Worm (Caenorhabditis elegans) whole organism, L4 larva: Measurements from ENCODE around the gene W03D2.9.

Source experiments
- F37D6.2 ChIP-seq: sonication (generic microtip); optimal IDR thresholded peaks from 2 replicates; lab custom pipeline; 2016; ENCODE audit warnings: mild to moderate bottlenecking, missing genetic modification characterization, missing compliant biosample characterization
- F49E8.2 ChIP-seq: sonication (generic microtip); optimal IDR thresholded peaks from 2 replicates; lab custom pipeline; 2016; ENCODE audit warnings: missing compliant biosample characterization, mild to moderate bottlenecking, missing genetic modification characterization, borderline replicate concordance
- R02D3.7 ChIP-seq: fragments of 150-350 bp; sonication (generic microtip); optimal IDR thresholded peaks from 3 replicates; lab custom pipeline; 2014; ENCODE audit warnings: missing biosample characterization, missing genetic modification characterization
- T20F7.1 ChIP-seq: fragments of 200-800 bp; sonication (Bioruptor generic); optimal IDR thresholded peaks from 2 replicates; lab custom pipeline; 2018; ENCODE audit warnings: mild to moderate bottlenecking, missing genetic modification characterization, missing compliant biosample characterization
- T26A8.4 ChIP-seq: fragments of 200-800 bp; sonication (Bioruptor generic); IDR thresholded peaks from 2 replicates; pipeline ENCODE4 v1.3.6; 2022; ENCODE audit warnings: missing genetic modification characterization, missing compliant biosample characterization
- ZK546.5 ChIP-seq, 2 experiments: sonication (generic microtip); optimal IDR thresholded peaks; 2 replicates each; lab custom pipeline; 2017; ENCODE audit warnings: missing biosample characterization in 2 of 2, missing genetic modification characterization in 2 of 2
- ama-1 ChIP-seq: fragments of 150-350 bp; optimal IDR thresholded peaks from 2 replicates; lab custom pipeline; 2014; ENCODE audit warnings: inconsistent platforms, mixed read lengths
- attf-4 ChIP-seq: sonication (generic microtip); optimal IDR thresholded peaks from 3 replicates; lab custom pipeline; 2017; ENCODE audit warnings: missing biosample characterization, missing genetic modification characterization
- ceh-28 ChIP-seq: fragments of 150-350 bp; optimal IDR thresholded peaks from 2 replicates; lab custom pipeline; 2014; ENCODE audit warnings: missing biosample characterization, missing genetic modification reagents, missing genetic modification characterization
- ceh-32 ChIP-seq: sonication (generic microtip); optimal IDR thresholded peaks from 2 replicates; lab custom pipeline; 2016; ENCODE audit warnings: mild to moderate bottlenecking, missing genetic modification characterization, missing compliant biosample characterization; ENCODE audit not compliant: poor library complexity
- ceh-82 ChIP-seq: sonication (generic microtip); optimal IDR thresholded peaks from 2 replicates; lab custom pipeline; 2017; ENCODE audit warnings: missing biosample characterization, missing genetic modification characterization
- ctbp-1 ChIP-seq: fragments of 200-800 bp; sonication (Bioruptor generic); IDR thresholded peaks from 2 replicates; pipeline ENCODE4 v1.3.6; 2022; ENCODE audit warnings: missing genetic modification reagents, missing genetic modification characterization, missing compliant biosample characterization
- daf-16 ChIP-seq, 3 experiments: sonication (generic microtip); optimal IDR thresholded peaks; 2 replicates each; lab custom pipeline; 2016 to 2017; ENCODE audit warnings: missing genetic modification characterization in 3 of 3, missing genetic modification reagents in 3 of 3, mild to moderate bottlenecking in 2 of 3, missing compliant biosample characterization in 2 of 3, missing biosample characterization in 1 of 3, moderate library complexity in 1 of 3
- daf-8 ChIP-seq: fragments of 200-800 bp; sonication (Bioruptor generic); IDR thresholded peaks from 2 replicates; pipeline ENCODE4 v1.3.6; 2022; ENCODE audit warnings: missing genetic modification characterization, missing compliant biosample characterization
- dmd-6 ChIP-seq: fragments of 200-800 bp; sonication (Bioruptor generic); IDR thresholded peaks from 2 replicates; pipeline ENCODE4 v1.3.6; 2022; ENCODE audit warnings: missing genetic modification reagents, missing genetic modification characterization, missing compliant biosample characterization
- dmd-8 ChIP-seq: fragments of 200-800 bp; sonication (Bioruptor generic); IDR thresholded peaks from 2 replicates; pipeline ENCODE4 v1.3.6; 2022; ENCODE audit warnings: missing genetic modification characterization, missing compliant biosample characterization
- dpl-1 ChIP-seq: fragments of 150-350 bp; optimal IDR thresholded peaks from 2 replicates; lab custom pipeline; 2014; ENCODE audit warnings: missing biosample characterization, missing genetic modification reagents, missing genetic modification characterization
- duxl-1 ChIP-seq: sonication (generic microtip); optimal IDR thresholded peaks from 2 replicates; lab custom pipeline; 2016; ENCODE audit warnings: mild to moderate bottlenecking, missing genetic modification characterization, moderate library complexity, missing compliant biosample characterization; ENCODE audit not compliant: poor library complexity
- dve-1 ChIP-seq: sonication (generic microtip); optimal IDR thresholded peaks from 2 replicates; lab custom pipeline; 2017; ENCODE audit warnings: antibody characterized with exemption, mild to moderate bottlenecking, missing genetic modification characterization, missing compliant biosample characterization; ENCODE audit not compliant: insufficient read depth
- egl-27 ChIP-seq: sonication (generic microtip); optimal IDR thresholded peaks from 3 replicates; lab custom pipeline; 2017; ENCODE audit warnings: missing biosample characterization, missing genetic modification reagents, missing genetic modification characterization
- egl-43 ChIP-seq: fragments of 200-800 bp; sonication (Bioruptor generic); IDR thresholded peaks from 2 replicates; pipeline ENCODE4 v1.3.6; 2022; ENCODE audit warnings: missing genetic modification reagents, missing genetic modification characterization, missing compliant biosample characterization
- jun-1 ChIP-seq: fragments of 150-350 bp; optimal IDR thresholded peaks from 2 replicates; lab custom pipeline; 2014; ENCODE audit warnings: missing biosample characterization, missing genetic modification reagents, missing genetic modification characterization
- lin-1 ChIP-seq: fragments of 200-800 bp; sonication (Bioruptor generic); IDR thresholded peaks from 2 replicates; pipeline ENCODE4 v1.3.6; 2022; ENCODE audit warnings: missing genetic modification reagents, missing genetic modification characterization, missing compliant biosample characterization
- lin-13 ChIP-seq: fragments of 150-350 bp; optimal IDR thresholded peaks from 2 replicates; lab custom pipeline; 2014; ENCODE audit warnings: missing biosample characterization, missing genetic modification reagents, missing genetic modification characterization
- lin-15B ChIP-seq: fragments of 150-350 bp; sonication (generic microtip); optimal IDR thresholded peaks from 3 replicates; lab custom pipeline; 2014; ENCODE audit warnings: missing biosample characterization, missing genetic modification characterization
- lin-29 ChIP-seq: fragments of 200-800 bp; sonication (Bioruptor generic); IDR thresholded peaks from 2 replicates; pipeline ENCODE4 v1.3.6; 2022; ENCODE audit warnings: missing genetic modification reagents, missing genetic modification characterization, missing compliant biosample characterization
- lin-38 ChIP-seq: fragments of 200-800 bp; sonication (Bioruptor generic); IDR thresholded peaks from 2 replicates; pipeline ENCODE4 v1.3.6; 2022; ENCODE audit warnings: missing genetic modification reagents, missing genetic modification characterization, missing compliant biosample characterization
- lin-39 ChIP-seq: fragments of 150-350 bp; optimal IDR thresholded peaks from 2 replicates; lab custom pipeline; 2014; ENCODE audit warnings: missing biosample characterization, missing genetic modification reagents, missing genetic modification characterization
- lsy-2 ChIP-seq, 2 experiments: fragments of 150-350 bp in 1 of 2; sonication (generic microtip) in 1 of 2; optimal IDR thresholded peaks; 2 replicates each; lab custom pipeline; 2014 to 2017; ENCODE audit warnings: missing biosample characterization in 2 of 2, missing genetic modification characterization in 2 of 2
- madf-5 ChIP-seq, 2 experiments: fragments of 200-800 bp; sonication (Bioruptor generic); IDR thresholded peaks; 2 replicates each; pipeline ENCODE4 v1.3.6; 2022; ENCODE audit warnings: missing compliant biosample characterization in 2 of 2, missing genetic modification characterization in 2 of 2
- madf-9 ChIP-seq: fragments of 200-800 bp; sonication (Bioruptor generic); conservative IDR thresholded peaks from 2 replicates; pipeline ENCODE4 v1.3.6; 2022; ENCODE audit warnings: missing genetic modification reagents, missing genetic modification characterization, missing compliant biosample characterization
- mdl-1 ChIP-seq, 2 experiments: fragments of 150-350 bp in 1 of 2; sonication (generic microtip) in 1 of 2; optimal IDR thresholded peaks; 2 replicates each; lab custom pipeline; 2014 to 2017; ENCODE audit warnings: missing biosample characterization in 2 of 2, missing genetic modification characterization in 2 of 2
- mdt-29 ChIP-seq: fragments of 200-800 bp; sonication (Bioruptor generic); IDR thresholded peaks from 2 replicates; pipeline ENCODE4 v1.3.6; 2022; ENCODE audit warnings: missing genetic modification reagents, missing genetic modification characterization, missing compliant biosample characterization
- mep-1 ChIP-seq: fragments of 150-350 bp; sonication (generic microtip); optimal IDR thresholded peaks from 3 replicates; lab custom pipeline; 2014; ENCODE audit warnings: missing biosample characterization, missing genetic modification characterization
- mes-2 ChIP-seq: sonication (generic microtip); optimal IDR thresholded peaks from 2 replicates; lab custom pipeline; 2016; ENCODE audit warnings: missing genotype, mild to moderate bottlenecking, missing genetic modification characterization, missing compliant biosample characterization; ENCODE audit not compliant: poor library complexity, severe bottlenecking
- mxl-2 ChIP-seq: fragments of 200-800 bp; sonication (Bioruptor generic); conservative IDR thresholded peaks from 2 replicates; pipeline ENCODE4 v1.3.6; 2022; ENCODE audit warnings: missing genetic modification reagents, missing genetic modification characterization, missing compliant biosample characterization
- nhr-102 ChIP-seq: sonication (generic microtip); optimal IDR thresholded peaks from 2 replicates; lab custom pipeline; 2016; ENCODE audit warnings: mild to moderate bottlenecking, missing genetic modification characterization, moderate library complexity, missing compliant biosample characterization
- nhr-237 ChIP-seq: sonication (generic microtip); optimal IDR thresholded peaks from 2 replicates; lab custom pipeline; 2017; ENCODE audit warnings: missing biosample characterization, missing genetic modification characterization
- nhr-28 ChIP-seq: fragments of 150-350 bp; optimal IDR thresholded peaks from 2 replicates; lab custom pipeline; 2014; ENCODE audit warnings: missing biosample characterization, missing genetic modification characterization
- nhr-48 ChIP-seq: sonication (generic microtip); optimal IDR thresholded peaks from 2 replicates; lab custom pipeline; 2016; ENCODE audit warnings: mild to moderate bottlenecking, missing genetic modification characterization, missing compliant biosample characterization
- nhr-77 ChIP-seq: fragments of 150-350 bp; optimal IDR thresholded peaks from 2 replicates; lab custom pipeline; 2014; ENCODE audit warnings: missing biosample characterization, missing genetic modification characterization
- php-3 ChIP-seq: fragments of 200-800 bp; sonication (Bioruptor generic); IDR thresholded peaks from 2 replicates; pipeline ENCODE4 v1.3.6; 2022; ENCODE audit warnings: missing genetic modification reagents, missing genetic modification characterization, missing compliant biosample characterization
- saeg-2 ChIP-seq: fragments of 200-800 bp; sonication (Bioruptor generic); IDR thresholded peaks from 2 replicates; pipeline ENCODE4 v1.3.6; 2022; ENCODE audit warnings: missing genetic modification reagents, missing genetic modification characterization, missing compliant biosample characterization
- set-16 ChIP-seq: fragments of 200-800 bp; sonication (Bioruptor generic); IDR thresholded peaks from 2 replicates; pipeline ENCODE4 v1.3.6; 2022; ENCODE audit warnings: missing genetic modification reagents, missing genetic modification characterization, missing compliant biosample characterization
- snpc-1.2 ChIP-seq: fragments of 200-800 bp; sonication (Bioruptor generic); IDR thresholded peaks from 2 replicates; pipeline ENCODE4 v1.3.6; 2022; ENCODE audit warnings: missing genetic modification reagents, missing genetic modification characterization, missing compliant biosample characterization
- snpc-4 ChIP-seq: fragments of 150-350 bp; optimal IDR thresholded peaks from 2 replicates; lab custom pipeline; 2014; ENCODE audit warnings: missing biosample characterization, missing genetic modification characterization
- spr-1 ChIP-seq: sonication (generic microtip); optimal IDR thresholded peaks from 2 replicates; lab custom pipeline; 2016; ENCODE audit warnings: mild to moderate bottlenecking, missing genetic modification characterization, missing compliant biosample characterization
- vab-7 ChIP-seq: fragments of 200-800 bp; sonication (Bioruptor generic); IDR thresholded peaks from 2 replicates; pipeline ENCODE4 v1.3.6; 2022; ENCODE audit warnings: missing genetic modification reagents, missing genetic modification characterization, missing compliant biosample characterization

W03D2.9 gene

DNA sequence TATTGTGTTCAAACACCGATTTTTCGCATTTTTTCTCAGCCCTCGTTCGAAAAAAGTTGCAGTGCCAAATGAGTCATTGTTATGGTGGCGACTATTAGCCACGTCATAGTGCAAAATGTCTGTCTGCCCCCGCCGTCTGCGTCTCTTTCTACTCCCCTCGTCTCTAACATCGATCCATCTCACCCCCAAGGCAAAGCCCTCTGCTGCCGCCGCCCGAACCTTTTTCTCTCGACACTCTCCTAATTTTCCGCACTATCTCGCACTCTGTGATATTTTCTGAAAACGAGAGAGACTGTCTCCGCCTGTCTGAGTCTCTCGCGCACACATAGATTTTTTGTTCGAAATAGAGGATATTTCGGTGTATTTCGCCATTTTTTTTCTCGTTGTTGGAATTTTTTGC lies 18.6 kb upstream of the W03D2.9 start (continued):
- TF ChIP-seq egl-27 (tag; lab: Kevin White, UChicago) = no peak
- peak; percentile 56 for TF ChIP-seq nhr-28 (tag; lab: Kevin White, UChicago)
- TF ChIP-seq lin-39 (tag; lab: Kevin White, UChicago) = no peak
- peak in 1 of 2 experiments; percentile 69 for TF ChIP-seq lsy-2 (tag; optimal IDR thresholded peaks at IDR 0.05; lab: Kevin White, UChicago)
- TF ChIP-seq madf-5 (GFP tag; IDR thresholded peaks at IDR 0.05; lab: Robert Waterston, UW) = no peak
- TF ChIP-seq nhr-102 (tag; lab: Kevin White, UChicago) = peak; percentile 33
- no peak for TF ChIP-seq F49E8.2 (tag; lab: Kevin White, UChicago)
- TF ChIP-seq F37D6.2 (tag; lab: Kevin White, UChicago) = peak; percentile 53
- peak; percentile 46; the same call in 1 of the 2 replicates for TF ChIP-seq egl-43 (GFP tag; lab: Robert Waterston, UW)
- peak; percentile 70; the same call in 1 of the 2 replicates for TF ChIP-seq ctbp-1 (GFP tag; lab: Robert Waterston, UW)
- peak in 1 of 2 experiments; percentile 59 for TF ChIP-seq mdl-1 (tag; optimal IDR thresholded peaks at IDR 0.05; lab: Kevin White, UChicago)
- TF ChIP-seq attf-4 (tag; lab: Kevin White, UChicago) = no peak
- no peak for TF ChIP-seq lin-1 (GFP tag; lab: Robert Waterston, UW)
- TF ChIP-seq dmd-6 = peak; percentile 75
- peak; percentile 72 for TF ChIP-seq mes-2 (tag; lab: Kevin White, UChicago)
- no peak for TF ChIP-seq daf-8 (GFP tag; lab: Robert Waterston, UW)
- TF ChIP-seq mdt-29 (GFP tag; lab: Robert Waterston, UW) = no peak
- TF ChIP-seq lin-15B (tag; lab: Kevin White, UChicago) = no peak
- TF ChIP-seq vab-7 (GFP tag; lab: Robert Waterston, UW) = no peak
- TF ChIP-seq madf-9 = 0 out of 2 replicates have a peak, but pooled peaks have one; percentile 14
- TF ChIP-seq ama-1 (lab: Kevin White, UChicago) = peak; percentile 17
- TF ChIP-seq snpc-4 = no peak
- TF ChIP-seq jun-1 (tag; lab: Kevin White, UChicago) = no peak
- TF ChIP-seq duxl-1 = peak; percentile 57
- peak; percentile 53; the same call in 1 of the 2 replicates for TF ChIP-seq T26A8.4 (GFP tag; lab: Robert Waterston, UW)
- TF ChIP-seq ceh-82 (tag; lab: Kevin White, UChicago) = no peak
- no peak for TF ChIP-seq mxl-2 (GFP tag; lab: Robert Waterston, UW)
- TF ChIP-seq daf-16 (GFP tag; optimal IDR thresholded peaks at IDR 0.05; lab: Kevin White, UChicago) = peak in 1 of 2 experiments; percentile 28
- TF ChIP-seq daf-16 (tag; optimal IDR thresholded peaks at IDR 0.05; lab: Kevin White, UChicago) = peak; percentile 54
- TF ChIP-seq T20F7.1 (GFP tag; lab: Kevin White, UChicago) = no peak
- peak; percentile 12 for TF ChIP-seq nhr-77 (tag; lab: Kevin White, UChicago)
- TF ChIP-seq spr-1 (tag; lab: Kevin White, UChicago) = peak; percentile 5
- peak; percentile 63; the same call in 1 of the 2 replicates for TF ChIP-seq set-16 (GFP tag; lab: Robert Waterston, UW)
- TF ChIP-seq nhr-48 = peak; percentile 68
- TF ChIP-seq mep-1 (tag; lab: Kevin White, UChicago) = peak; percentile 75
- peak; percentile 89 for TF ChIP-seq dve-1 (tag; lab: Kevin White, UChicago)
- no peak for TF ChIP-seq ZK546.5 (tag; optimal IDR thresholded peaks at IDR 0.05; lab: Kevin White, UChicago)
- TF ChIP-seq dpl-1 (GFP tag; lab: Kevin White, UChicago) = peak; percentile 52
- TF ChIP-seq ceh-32 = no peak
- peak; percentile 62 for TF ChIP-seq ceh-28 (tag; lab: Kevin White, UChicago)

DNA sequence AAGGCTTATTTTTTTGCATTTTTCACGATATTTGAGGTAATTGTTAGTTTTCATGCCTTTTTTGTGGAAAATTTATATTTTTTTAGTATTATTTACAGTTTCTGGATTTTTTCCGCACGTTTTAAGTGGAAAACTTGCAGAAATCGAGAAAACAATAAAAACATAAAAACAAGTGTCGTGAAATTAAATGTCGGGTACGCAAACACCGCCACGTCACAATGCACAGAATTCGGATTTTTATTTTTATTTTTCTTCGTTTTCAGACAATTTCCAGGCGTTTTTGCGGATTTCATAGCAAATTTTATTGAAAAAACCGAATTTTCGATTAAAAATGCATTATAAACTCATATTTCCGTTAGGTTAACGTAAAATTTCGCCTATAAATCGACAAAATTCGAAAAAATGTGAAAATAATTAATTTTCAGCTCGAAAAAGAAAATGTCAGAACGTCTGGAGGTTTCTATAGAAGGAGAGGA lies 11.3 kb upstream of the W03D2.9 start, which contains the start of gene C35B1.2:
Gene C35B1.2, plus strand, starts transcription at position 426 of the 476 bp plus-strand sequence.
- TF ChIP-seq snpc-1.2 (GFP tag; lab: Robert Waterston, UW) = 0 out of 2 replicates have a peak, but pooled peaks have one; percentile 41
- TF ChIP-seq php-3 = 0 out of 2 replicates have a peak, but pooled peaks have one; percentile 26
- TF ChIP-seq lsy-2 (tag; optimal IDR thresholded peaks at IDR 0.05; lab: Kevin White, UChicago) = peak in 1 of 2 experiments; percentile 51
- no peak for TF ChIP-seq dmd-8 (GFP tag; lab: Robert Waterston, UW)
- TF ChIP-seq R02D3.7 (tag; lab: Kevin White, UChicago) = no peak
- TF ChIP-seq daf-16 (GFP tag; optimal IDR thresholded peaks at IDR 0.05; lab: Kevin White, UChicago) = no peak
- TF ChIP-seq daf-16 (tag; optimal IDR thresholded peaks at IDR 0.05; lab: Kevin White, UChicago) = peak; percentile 10
- TF ChIP-seq lin-29 (GFP tag; lab: Robert Waterston, UW) = no peak
- TF ChIP-seq mes-2 (tag; lab: Kevin White, UChicago) = peak; percentile 53
- no peak for TF ChIP-seq madf-5 (GFP tag; IDR thresholded peaks at IDR 0.05; lab: Robert Waterston, UW)
- TF ChIP-seq lin-13 (GFP tag; lab: Kevin White, UChicago) = no peak
- TF ChIP-seq saeg-2 (GFP tag; lab: Robert Waterston, UW) = no peak
- peak; percentile 42 for TF ChIP-seq lin-38 (GFP tag; lab: Robert Waterston, UW)
- TF ChIP-seq nhr-237 (tag; lab: Kevin White, UChicago) = no peak
- TF ChIP-seq, all 104 proteins: peak for 6
